Worm (Caenorhabditis elegans): ENCODE measurements around the gene Y39G8B.13.

DNA sequence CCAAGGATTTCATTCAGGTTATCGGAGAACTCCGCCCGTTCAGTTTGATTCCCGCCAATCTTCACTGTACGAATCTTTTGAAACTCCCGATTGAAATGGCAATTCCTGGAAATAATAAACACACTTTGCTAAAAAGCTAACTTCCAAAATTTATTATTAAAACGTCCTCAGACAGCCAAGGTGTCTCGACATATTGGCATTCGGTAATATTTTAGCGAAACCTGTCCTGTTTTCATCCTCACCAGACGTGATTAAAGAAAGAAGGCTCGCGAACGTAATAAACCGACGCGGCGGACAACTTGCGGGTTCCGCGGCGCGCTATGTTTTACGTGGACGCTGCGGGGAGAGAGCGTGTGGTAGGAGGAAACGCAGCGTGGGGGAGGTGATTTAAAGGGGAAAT is 35.3 kb upstream of the Y39G8B.13 start:
- TF ChIP-seq unc-130 (tag; optimal IDR thresholded peaks at IDR 0.05): peak; percentile 23
- no peak for TF ChIP-seq aha-1 (tag; optimal IDR thresholded peaks at IDR 0.05)
- TF ChIP-seq egl-13 (tag; optimal IDR thresholded peaks at IDR 0.05): peak; percentile 65
- TF ChIP-seq sup-37 (GFP tag; optimal IDR thresholded peaks at IDR 0.05): peak; percentile 85
- peak; percentile 97 for TF ChIP-seq ama-1 (optimal IDR thresholded peaks at IDR 0.05)
- TF ChIP-seq ztf-11 (tag; optimal IDR thresholded peaks at IDR 0.05): peak in 1 of 2 experiments; percentile 65
- no peak for TF ChIP-seq C16A3.4 (tag; optimal IDR thresholded peaks at IDR 0.05)
- TF ChIP-seq aly-2 (tag; optimal IDR thresholded peaks at IDR 0.05): peak; percentile 82
- TF ChIP-seq lin-39 (tag; optimal IDR thresholded peaks at IDR 0.05): peak; percentile 81
- peak in 1 of 2 experiments; percentile 49 for TF ChIP-seq mdl-1 (tag; optimal IDR thresholded peaks at IDR 0.05)
- TF ChIP-seq sox-4 (tag; optimal IDR thresholded peaks at IDR 0.05): peak; percentile 77
- no peak for TF ChIP-seq nhr-28 (tag; optimal IDR thresholded peaks at IDR 0.05)
